Worm (Caenorhabditis elegans) whole organism, late embryonic: Measurements from ENCODE around the gene srx-85.

Experiments
- F13H6.1 ChIP-seq: sonication (generic microtip); optimal IDR thresholded peaks from 2 replicates; lab custom pipeline; 2016; ENCODE audit warnings: missing genetic modification characterization, missing compliant biosample characterization
- K02D7.2 ChIP-seq: sonication (generic microtip); optimal IDR thresholded peaks from 2 replicates; lab custom pipeline; 2017; ENCODE audit warnings: mild to moderate bottlenecking, missing genetic modification characterization, missing compliant biosample characterization
- Y22D7AL.16 ChIP-seq: sonication (generic microtip); optimal IDR thresholded peaks from 2 replicates; lab custom pipeline; 2016; ENCODE audit warnings: missing genetic modification characterization, missing compliant biosample characterization
- ahr-1 ChIP-seq: sonication (generic microtip); optimal IDR thresholded peaks from 2 replicates; lab custom pipeline; 2016; ENCODE audit warnings: missing genetic modification characterization, missing compliant biosample characterization
- ama-1 ChIP-seq: fragments of 150-350 bp; optimal IDR thresholded peaks from 2 replicates; lab custom pipeline; 2014
- ceh-14 ChIP-seq: sonication (generic microtip); optimal IDR thresholded peaks from 2 replicates; lab custom pipeline; 2016; ENCODE audit warnings: missing genotype, missing genetic modification characterization, missing compliant biosample characterization
- ceh-18 ChIP-seq: sonication (generic microtip); optimal IDR thresholded peaks from 2 replicates; lab custom pipeline; 2016; ENCODE audit warnings: missing genetic modification characterization, missing compliant biosample characterization
- ceh-2 ChIP-seq: sonication (generic microtip); optimal IDR thresholded peaks from 2 replicates; lab custom pipeline; 2016; ENCODE audit warnings: missing genotype, missing genetic modification characterization, missing compliant biosample characterization
- ceh-48 ChIP-seq: sonication (generic microtip); optimal IDR thresholded peaks from 2 replicates; lab custom pipeline; 2016; ENCODE audit warnings: missing genetic modification characterization, inconsistent platforms, missing compliant biosample characterization
- che-1 ChIP-seq: sonication (generic microtip); optimal IDR thresholded peaks from 2 replicates; lab custom pipeline; 2016; ENCODE audit warnings: mild to moderate bottlenecking, missing genetic modification characterization, missing compliant biosample characterization
- dve-1 ChIP-seq: sonication (generic microtip); optimal IDR thresholded peaks from 2 replicates; lab custom pipeline; 2017; ENCODE audit warnings: antibody characterized with exemption, mild to moderate bottlenecking, missing genetic modification characterization, missing compliant biosample characterization
- ets-4 ChIP-seq: sonication (generic microtip); optimal IDR thresholded peaks from 2 replicates; lab custom pipeline; 2016; ENCODE audit warnings: missing genetic modification characterization, missing compliant biosample characterization
- eyg-1 ChIP-seq: sonication (generic microtip); optimal IDR thresholded peaks from 2 replicates; lab custom pipeline; 2016; ENCODE audit warnings: missing genotype, missing genetic modification characterization, missing compliant biosample characterization
- fax-1 ChIP-seq: sonication (generic microtip); optimal IDR thresholded peaks from 2 replicates; lab custom pipeline; 2016; ENCODE audit warnings: missing genotype, missing genetic modification characterization, missing compliant biosample characterization
- hlh-13 ChIP-seq: fragments of 200-800 bp; sonication (Bioruptor generic); optimal IDR thresholded peaks from 2 replicates; lab custom pipeline; 2018; ENCODE audit warnings: mild to moderate bottlenecking, missing genetic modification characterization, missing compliant biosample characterization
- nhr-232 ChIP-seq: sonication (generic microtip); optimal IDR thresholded peaks from 2 replicates; lab custom pipeline; 2016; ENCODE audit warnings: missing genetic modification characterization, missing compliant biosample characterization
- pat-9 ChIP-seq: fragments of 200-800 bp; sonication (Bioruptor generic); optimal IDR thresholded peaks from 2 replicates; lab custom pipeline; 2018; ENCODE audit warnings: mild to moderate bottlenecking, missing genetic modification characterization, moderate library complexity, missing compliant biosample characterization
- pha-4 ChIP-seq: fragments of 150-350 bp; optimal IDR thresholded peaks from 2 replicates; lab custom pipeline; 2018; ENCODE audit warnings: missing biosample characterization, missing genetic modification reagents, missing genetic modification characterization
- pqm-1 ChIP-seq: sonication (generic microtip); optimal IDR thresholded peaks from 2 replicates; lab custom pipeline; 2016; ENCODE audit warnings: missing genetic modification characterization, missing compliant biosample characterization
- rnt-1 ChIP-seq: sonication (generic microtip); optimal IDR thresholded peaks from 2 replicates; lab custom pipeline; 2016; ENCODE audit warnings: missing genetic modification characterization, missing compliant biosample characterization
- tbx-2 ChIP-seq: sonication (generic microtip); optimal IDR thresholded peaks from 2 replicates; lab custom pipeline; 2016; ENCODE audit warnings: missing genetic modification characterization, missing compliant biosample characterization
- unc-42 ChIP-seq: sonication (generic microtip); optimal IDR thresholded peaks from 2 replicates; lab custom pipeline; 2016; ENCODE audit warnings: missing genotype, missing genetic modification characterization, missing compliant biosample characterization
- unc-55 ChIP-seq: sonication (generic microtip); optimal IDR thresholded peaks from 2 replicates; lab custom pipeline; 2017; ENCODE audit warnings: missing biosample characterization, missing genetic modification reagents, missing genetic modification characterization
- unc-86 ChIP-seq: sonication (generic microtip); optimal IDR thresholded peaks from 2 replicates; lab custom pipeline; 2016; ENCODE audit warnings: missing genetic modification characterization, missing compliant biosample characterization

Gene srx-85

ce11 chrV:11598807-11599206 lies 46.3 kb downstream of the srx-85 start, which contains the start of gene srx-84:
srx-84 (plus strand) TSS chrV:11599107.
- TF ChIP-seq ceh-2 (no peak), unc-55 (no peak), unc-42 (tag; lab: Kevin White, UChicago) (no peak), fax-1 (tag; lab: Kevin White, UChicago) (no peak), ceh-18 (no peak), F13H6.1 (tag; lab: Kevin White, UChicago) (no peak), pqm-1 (no peak), tbx-2 (no peak), ahr-1 (tag; lab: Kevin White, UChicago) (no peak), dve-1 (tag; lab: Kevin White, UChicago) (no peak), pha-4 (tag; lab: Kevin White, UChicago) (no peak), ceh-48 (tag; lab: Kevin White, UChicago) (no peak)
- TF ChIP-seq, all 69 proteins: peak for 0

- TF ChIP-seq ama-1 (no peak), unc-86 (tag; lab: Kevin White, UChicago) (no peak), pha-4 (tag; lab: Kevin White, UChicago) (no peak), hlh-13 (no peak), che-1 (no peak), pat-9 (no peak), ets-4 (no peak), unc-42 (tag; lab: Kevin White, UChicago) (no peak), ceh-14 (tag; lab: Kevin White, UChicago) (no peak), eyg-1 (tag; lab: Kevin White, UChicago) (no peak), nhr-232 (tag; lab: Kevin White, UChicago) (no peak), Y22D7AL.16 (tag; lab: Kevin White, UChicago) (no peak), K02D7.2 (tag; lab: Kevin White, UChicago) (no peak), rnt-1 (tag; lab: Kevin White, UChicago) (no peak)
Observed at ce11 chrV:11600800-11601199, 48.3 kb downstream of the srx-85 start, which contains the start of gene F35B12.9. F35B12.9 (plus strand) TSS chrV:11601171.
